Worm (Caenorhabditis elegans) whole organism, late embryonic: ENCODE results near the gene Y46B2A.4.

Source experiments
- Y22D7AL.16 ChIP-seq: sonication (generic microtip); optimal IDR thresholded peaks from 2 replicates; lab custom pipeline; 2016; ENCODE audit warnings: missing genetic modification characterization, missing compliant biosample characterization
- dmd-4 ChIP-seq: sonication (generic microtip); optimal IDR thresholded peaks from 2 replicates; lab custom pipeline; 2016; ENCODE audit warnings: borderline replicate concordance, missing genetic modification characterization, missing compliant biosample characterization
- hlh-6 ChIP-seq: sonication (generic microtip); optimal IDR thresholded peaks from 2 replicates; lab custom pipeline; 2016; ENCODE audit warnings: missing genotype, missing genetic modification characterization, missing compliant biosample characterization
- syd-9 ChIP-seq: sonication (generic microtip); optimal IDR thresholded peaks from 2 replicates; lab custom pipeline; 2016; ENCODE audit warnings: mild to moderate bottlenecking, missing genetic modification characterization, moderate library complexity, missing compliant biosample characterization
- unc-86 ChIP-seq: sonication (generic microtip); optimal IDR thresholded peaks from 2 replicates; lab custom pipeline; 2016; ENCODE audit warnings: missing genetic modification characterization, missing compliant biosample characterization

- TF ChIP-seq syd-9 (tag; lab: Kevin White, UChicago) (no peak), hlh-6 (no peak), Y22D7AL.16 (tag; lab: Kevin White, UChicago) (no peak), unc-86 (no peak), dmd-4 (tag; lab: Kevin White, UChicago) (no peak)
Measured at ce11 chrII:820519-820918, 41.1 kb upstream of the Y46B2A.4 start, which contains the start of gene F46F5.7.
